Worm (Caenorhabditis elegans) whole organism, mixed stage, embryonic: ENCODE results near the gene srh-251.

Source experiments
- bed-3 ChIP-seq: fragments of 200-800 bp; sonication (Bioruptor generic); optimal IDR thresholded peaks from 3 replicates; lab custom pipeline; 2018; ENCODE audit warnings: mild to moderate bottlenecking, missing genetic modification characterization, moderate library complexity, missing compliant biosample characterization
- blmp-1 ChIP-seq: fragments of 150-350 bp; optimal IDR thresholded peaks from 2 replicates; lab custom pipeline; 2014; ENCODE audit warnings: missing biosample characterization, missing genetic modification characterization
- ceh-39 ChIP-seq: fragments of 150-350 bp; optimal IDR thresholded peaks from 2 replicates; lab custom pipeline; 2014; ENCODE audit warnings: missing biosample characterization, missing genetic modification characterization
- ceh-43 ChIP-seq: fragments of 200-800 bp; sonication (Bioruptor generic); optimal IDR thresholded peaks from 2 replicates; lab custom pipeline; 2018; ENCODE audit warnings: mild to moderate bottlenecking, missing genetic modification characterization, moderate library complexity, missing compliant biosample characterization
- ceh-83 ChIP-seq: fragments of 200-800 bp; sonication (Bioruptor generic); optimal IDR thresholded peaks from 2 replicates; lab custom pipeline; 2018; ENCODE audit warnings: mild to moderate bottlenecking, missing genetic modification characterization, missing compliant biosample characterization
- ces-1 ChIP-seq: fragments of 150-350 bp; optimal IDR thresholded peaks from 2 replicates; lab custom pipeline; 2014; ENCODE audit warnings: missing biosample characterization, missing genetic modification reagents, missing genetic modification characterization
- cnd-1 ChIP-seq: fragments of 200-800 bp; sonication (Bioruptor generic); optimal IDR thresholded peaks from 2 replicates; lab custom pipeline; 2018; ENCODE audit warnings: mild to moderate bottlenecking, missing genetic modification characterization, missing compliant biosample characterization
- drap-1 ChIP-seq: fragments of 200-800 bp; sonication (Bioruptor generic); optimal IDR thresholded peaks from 3 replicates; lab custom pipeline; 2018; ENCODE audit warnings: mild to moderate bottlenecking, missing genetic modification characterization, missing compliant biosample characterization
- elt-3 ChIP-seq: fragments of 150-350 bp; optimal IDR thresholded peaks from 2 replicates; lab custom pipeline; 2014; ENCODE audit warnings: missing biosample characterization, missing genetic modification characterization
- flh-1 ChIP-seq: fragments of 200-800 bp; sonication (Bioruptor generic); optimal IDR thresholded peaks from 2 replicates; lab custom pipeline; 2018; ENCODE audit warnings: mild to moderate bottlenecking, missing genetic modification characterization, moderate library complexity, missing compliant biosample characterization
- hlh-1 ChIP-seq: fragments of 150-350 bp; optimal IDR thresholded peaks from 2 replicates; lab custom pipeline; 2014; ENCODE audit warnings: missing biosample characterization, missing genetic modification reagents, missing genetic modification characterization
- lin-13 ChIP-seq: fragments of 150-350 bp; optimal IDR thresholded peaks from 2 replicates; lab custom pipeline; 2014; ENCODE audit warnings: missing biosample characterization, missing genetic modification characterization
- lin-32 ChIP-seq: fragments of 200-800 bp; sonication (Bioruptor generic); optimal IDR thresholded peaks from 2 replicates; lab custom pipeline; 2018; ENCODE audit warnings: mild to moderate bottlenecking, missing genetic modification characterization, missing compliant biosample characterization
- mab-5 ChIP-seq: fragments of 150-350 bp; optimal IDR thresholded peaks from 2 replicates; lab custom pipeline; 2014; ENCODE audit warnings: missing biosample characterization, missing genetic modification characterization
- mep-1 ChIP-seq: fragments of 150-350 bp; optimal IDR thresholded peaks from 2 replicates; lab custom pipeline; 2017; ENCODE audit warnings: missing biosample characterization, missing genetic modification reagents, missing genetic modification characterization, inconsistent platforms
- mls-2 ChIP-seq: sonication (generic microtip); optimal IDR thresholded peaks from 2 replicates; lab custom pipeline; 2016; ENCODE audit warnings: mild to moderate bottlenecking, missing genetic modification characterization, moderate library complexity, missing compliant biosample characterization
- pha-4 ChIP-seq: fragments of 150-350 bp; optimal IDR thresholded peaks from 2 replicates; lab custom pipeline; 2018; ENCODE audit warnings: missing biosample characterization, missing genetic modification reagents, missing genetic modification characterization
- sem-2 ChIP-seq: fragments of 200-800 bp; sonication (Bioruptor generic); optimal IDR thresholded peaks from 2 replicates; lab custom pipeline; 2018; ENCODE audit warnings: mild to moderate bottlenecking, missing genetic modification characterization, missing compliant biosample characterization
- snpc-4 ChIP-seq: fragments of 150-350 bp; optimal IDR thresholded peaks from 2 replicates; lab custom pipeline; 2014; ENCODE audit warnings: missing biosample characterization, missing genetic modification characterization
- sptf-1 ChIP-seq: sonication (generic microtip); optimal IDR thresholded peaks from 2 replicates; lab custom pipeline; 2017; ENCODE audit warnings: mild to moderate bottlenecking, missing genetic modification characterization, moderate library complexity, missing compliant biosample characterization
- tbx-8 ChIP-seq: fragments of 200-800 bp; sonication (Bioruptor generic); optimal IDR thresholded peaks from 2 replicates; lab custom pipeline; 2018; ENCODE audit warnings: mild to moderate bottlenecking, missing genetic modification characterization, moderate library complexity, missing compliant biosample characterization
- unc-120 ChIP-seq: sonication (generic microtip); optimal IDR thresholded peaks from 2 replicates; lab custom pipeline; 2017; ENCODE audit warnings: missing genetic modification characterization, missing compliant biosample characterization; ENCODE audit not compliant: poor library complexity, severe bottlenecking
- unc-39 ChIP-seq: fragments of 150-350 bp; optimal IDR thresholded peaks from 2 replicates; lab custom pipeline; 2014; ENCODE audit warnings: missing biosample characterization, missing genetic modification characterization
- unc-62 ChIP-seq: fragments of 150-350 bp; optimal IDR thresholded peaks from 2 replicates; lab custom pipeline; 2014; ENCODE audit warnings: missing biosample characterization, missing genetic modification reagents, missing genetic modification characterization
- zip-8 ChIP-seq: fragments of 150-350 bp; optimal IDR thresholded peaks from 2 replicates; lab custom pipeline; 2014; ENCODE audit warnings: missing biosample characterization, missing genetic modification characterization
- ztf-11 ChIP-seq: fragments of 150-350 bp; optimal IDR thresholded peaks from 2 replicates; lab custom pipeline; 2014; ENCODE audit warnings: missing biosample characterization, missing genetic modification characterization

srh-251 gene

ce11 chrV:15367770-15368169, 11.9 kb downstream of the srh-251 start:
- TF ChIP-seq ces-1 (no peak), zip-8 (no peak), ceh-83 (GFP tag; lab: Kevin White, UChicago) (no peak), bed-3 (no peak), pha-4 (tag; lab: Kevin White, UChicago) (no peak), hlh-1 (no peak), sptf-1 (tag; lab: Kevin White, UChicago) (no peak)

- TF ChIP-seq hlh-1, result peak; percentile 32
Measured at ce11 chrV:15361412-15361811, 18.3 kb downstream of the srh-251 start, which contains the start of gene ech-1.1. ech-1.1 (minus strand) TSS chrV:15361512.

- TF ChIP-seq lin-32 (no peak), unc-120 (tag; lab: Kevin White, UChicago) (no peak), tbx-8 (GFP tag; lab: Kevin White, UChicago) (no peak), unc-62 (no peak)
Measured at ce11 chrV:15354648-15355047, 25.1 kb downstream of the srh-251 start, which contains the start of gene C29F3.7. C29F3.7 (plus strand) TSS chrV:15354901.

ce11 chrV:15352376-15352775, 27.3 kb downstream of the srh-251 start, which contains the start of gene srx-58:
srx-58 (plus strand) TSS chrV:15352676.
- TF ChIP-seq ceh-43, result no peak

ce11 chrV:15350615-15351014, 29.1 kb downstream of the srh-251 start, which contains the start of gene clec-231:
clec-231 (minus strand) TSS chrV:15350715.
- TF ChIP-seq tbx-8 (GFP tag; lab: Kevin White, UChicago) (no peak), snpc-4 (tag; lab: Kevin White, UChicago) (no peak), sem-2 (no peak), ztf-11 (no peak), ceh-39 (tag; lab: Kevin White, UChicago) (no peak), mab-5 (tag; lab: Kevin White, UChicago) (no peak)

- no peak for TF ChIP-seq ztf-11
- TF ChIP-seq lin-32, result no peak
- TF ChIP-seq flh-1 (GFP tag; lab: Kevin White, UChicago), result no peak
- no peak for TF ChIP-seq lin-13 (tag; lab: Kevin White, UChicago)
- no peak for TF ChIP-seq pha-4 (tag; lab: Kevin White, UChicago)
- no peak for TF ChIP-seq unc-120 (tag; lab: Kevin White, UChicago)
- TF ChIP-seq mab-5 (tag; lab: Kevin White, UChicago), result no peak
- no peak for TF ChIP-seq mep-1 (tag; lab: Kevin White, UChicago)
- no peak for TF ChIP-seq ceh-43
- TF ChIP-seq sem-2, result no peak
- no peak for TF ChIP-seq snpc-4 (tag; lab: Kevin White, UChicago)
- TF ChIP-seq ceh-83 (GFP tag; lab: Kevin White, UChicago), result no peak
- TF ChIP-seq unc-62, result no peak
- TF ChIP-seq drap-1 (GFP tag; lab: Kevin White, UChicago), result no peak
- TF ChIP-seq elt-3 (tag; lab: Kevin White, UChicago), result no peak
Measured at ce11 chrV:15349044-15349443, 30.7 kb downstream of the srh-251 start, which contains the start of gene clec-230. clec-230 (minus strand) TSS chrV:15349144.

ce11 chrV:15347292-15347691, 32.4 kb downstream of the srh-251 start, which contains the start of gene C29F3.3:
C29F3.3 (minus strand) TSS chrV:15347392.
- TF ChIP-seq tbx-8 (GFP tag; lab: Kevin White, UChicago) (no peak), mep-1 (tag; lab: Kevin White, UChicago) (no peak), cnd-1 (tag; lab: Kevin White, UChicago) (no peak), ztf-11 (no peak), drap-1 (GFP tag; lab: Kevin White, UChicago) (no peak), unc-39 (tag; lab: Kevin White, UChicago) (no peak), mls-2 (no peak), snpc-4 (tag; lab: Kevin White, UChicago) (no peak), sptf-1 (tag; lab: Kevin White, UChicago) (no peak), lin-32 (no peak), sem-2 (no peak)

- TF ChIP-seq snpc-4 (tag; lab: Kevin White, UChicago), result no peak
- TF ChIP-seq blmp-1 (tag; lab: Kevin White, UChicago), result no peak
- TF ChIP-seq ztf-11, result no peak
- no peak for TF ChIP-seq mab-5 (tag; lab: Kevin White, UChicago)
Measured at ce11 chrV:15344481-15344880, 35.2 kb downstream of the srh-251 start, which contains the start of gene wrt-8. wrt-8 (minus strand) TSS chrV:15344581.
